Worm (Caenorhabditis elegans) whole organism, L3 larva: ENCODE measurements around the gene K04D7.6.

Experiments
- aly-2 ChIP-seq: fragments of 150-350 bp; optimal IDR thresholded peaks from 2 replicates; lab custom pipeline; 2014; ENCODE audit warnings: missing biosample characterization, missing genetic modification characterization
- ama-1 ChIP-seq: fragments of 150-350 bp; optimal IDR thresholded peaks from 2 replicates; lab custom pipeline; 2018
- ceh-82 ChIP-seq: fragments of 150-350 bp; optimal IDR thresholded peaks from 2 replicates; lab custom pipeline; 2014; ENCODE audit warnings: missing biosample characterization, missing genetic modification characterization
- elt-2 ChIP-seq: sonication (generic microtip); optimal IDR thresholded peaks from 2 replicates; lab custom pipeline; 2016; ENCODE audit warnings: missing genetic modification reagents, mild to moderate bottlenecking, missing genetic modification characterization, missing compliant biosample characterization
- fos-1 ChIP-seq: fragments of 150-350 bp; optimal IDR thresholded peaks from 2 replicates; lab custom pipeline; 2014; ENCODE audit warnings: missing biosample characterization, missing genetic modification characterization
- jun-1 ChIP-seq: fragments of 150-350 bp; optimal IDR thresholded peaks from 2 replicates; lab custom pipeline; 2014; ENCODE audit warnings: missing biosample characterization, missing genetic modification reagents, missing genetic modification characterization
- lin-15B ChIP-seq: fragments of 150-350 bp; optimal IDR thresholded peaks from 2 replicates; lab custom pipeline; 2014; ENCODE audit warnings: missing biosample characterization, missing genetic modification characterization
- nhr-237 ChIP-seq: fragments of 150-350 bp; optimal IDR thresholded peaks from 2 replicates; lab custom pipeline; 2014; ENCODE audit warnings: missing biosample characterization, missing genetic modification characterization
- pha-4 ChIP-seq: fragments of 150-350 bp; optimal IDR thresholded peaks from 2 replicates; lab custom pipeline; 2014; ENCODE audit warnings: missing biosample characterization, missing genetic modification reagents, missing genetic modification characterization
- pqm-1 ChIP-seq: fragments of 150-350 bp; optimal IDR thresholded peaks from 2 replicates; lab custom pipeline; 2017; ENCODE audit warnings: missing biosample characterization, missing genetic modification characterization, inconsistent platforms
- tbx-2 ChIP-seq: sonication (generic microtip); optimal IDR thresholded peaks from 2 replicates; lab custom pipeline; 2016; ENCODE audit warnings: mild to moderate bottlenecking, missing genetic modification characterization, missing compliant biosample characterization
- unc-62 ChIP-seq: fragments of 150-350 bp; sonication (generic microtip); optimal IDR thresholded peaks from 4 replicates; lab custom pipeline; 2014; ENCODE audit warnings: missing biosample characterization, missing genetic modification reagents, missing genetic modification characterization
- ztf-11 ChIP-seq: fragments of 150-350 bp; optimal IDR thresholded peaks from 2 replicates; lab custom pipeline; 2014; ENCODE audit warnings: missing biosample characterization, missing genetic modification characterization
- ztf-4 ChIP-seq: fragments of 150-350 bp; optimal IDR thresholded peaks from 2 replicates; lab custom pipeline; 2014; ENCODE audit warnings: missing biosample characterization, missing genetic modification characterization

ce11 chrIV:10164086-10164485 lies 42.0 kb downstream of the K04D7.6 start:
- no peak for TF ChIP-seq lin-15B (tag; lab: Kevin White, UChicago)
- no peak for TF ChIP-seq pha-4
- no peak for TF ChIP-seq ztf-11 (tag; lab: Kevin White, UChicago)
- TF ChIP-seq nhr-237 (tag; lab: Kevin White, UChicago), result no peak
- no peak for TF ChIP-seq fos-1
- TF ChIP-seq jun-1 (tag; lab: Kevin White, UChicago), result no peak
- no peak for TF ChIP-seq ceh-82 (tag; lab: Kevin White, UChicago)
- TF ChIP-seq ztf-4 (tag; lab: Kevin White, UChicago), result no peak
- TF ChIP-seq unc-62 (GFP tag; lab: Kevin White, UChicago), result no peak
- no peak for TF ChIP-seq pqm-1 (tag; lab: Kevin White, UChicago)
- no peak for TF ChIP-seq ama-1 (lab: Kevin White, UChicago)
- no peak for TF ChIP-seq elt-2 (tag; lab: Kevin White, UChicago)
- TF ChIP-seq tbx-2 (tag; lab: Kevin White, UChicago), result no peak
- no peak for TF ChIP-seq aly-2 (tag; lab: Kevin White, UChicago)
